Worm (Caenorhabditis elegans): ENCODE results near the gene Y38H6C.9.

- TF ChIP-seq ztf-4 (tag; optimal IDR thresholded peaks at IDR 0.05), result no peak
- TF ChIP-seq zag-1 (tag; optimal IDR thresholded peaks at IDR 0.05), result no peak
- TF ChIP-seq nhr-12 (tag; optimal IDR thresholded peaks at IDR 0.05), result no peak
- no peak for TF ChIP-seq nhr-11 (tag; optimal IDR thresholded peaks at IDR 0.05)
- TF ChIP-seq pqm-1 (tag; optimal IDR thresholded peaks at IDR 0.05), result no peak
- TF ChIP-seq nhr-77 (tag; optimal IDR thresholded peaks at IDR 0.05), result no peak
Measured at ce11 chrV:20500405-20500804, 21.7 kb downstream of the Y38H6C.9 start, which contains the start of gene dct-14.
